Fruit fly (Drosophila melanogaster) Kc167 (cell line): Measurements from ENCODE around the gene CAH5.

Source experiments
- Myc ChIP-seq: fragments of >200 bp; optimal IDR thresholded peaks from 2 replicates; lab custom pipeline; 2017; ENCODE audit warnings: missing external identifiers
- Sin3A ChIP-seq: fragments of >200 bp; optimal IDR thresholded peaks from 2 replicates; lab custom pipeline; 2018; ENCODE audit warnings: missing external identifiers
- h ChIP-seq: fragments of >200 bp; optimal IDR thresholded peaks from 3 replicates; lab custom pipeline; 2018; ENCODE audit warnings: missing external identifiers
- insv ChIP-seq: fragments of >200 bp; optimal IDR thresholded peaks from 3 replicates; lab custom pipeline; 2018; ENCODE audit warnings: missing external identifiers
- psq ChIP-seq: fragments of >200 bp; optimal IDR thresholded peaks from 2 replicates; lab custom pipeline; 2017; ENCODE audit warnings: missing external identifiers
- ttk ChIP-seq: sonication (Bioruptor generic); optimal IDR thresholded peaks from 2 replicates; lab custom pipeline; 2017; ENCODE audit warnings: missing external identifiers

DNA sequence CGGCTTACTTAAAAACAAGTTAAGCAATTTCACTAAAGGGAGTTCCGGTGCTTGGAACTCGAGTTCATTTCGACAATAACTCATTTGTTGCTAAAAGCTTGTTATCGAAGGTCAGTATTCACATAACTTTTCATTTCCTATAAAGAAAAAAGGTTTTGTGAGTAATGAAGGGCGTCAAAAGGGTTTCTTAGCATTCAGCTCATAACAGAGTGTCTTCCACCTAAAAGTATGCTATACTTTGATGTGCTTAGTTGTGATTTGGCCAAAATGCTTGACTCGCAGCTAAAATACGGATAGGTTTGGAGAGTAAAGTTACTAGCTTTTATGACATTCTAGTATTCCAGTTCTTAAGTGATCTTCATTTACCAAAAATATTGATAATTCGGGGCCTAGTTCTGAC, 1.5 kb downstream of the CAH5 start:
- TF ChIP-seq Sin3A: no peak
- TF ChIP-seq psq (lab: Kevin White, UChicago): no peak
- no peak for TF ChIP-seq ttk (lab: Kevin White, UChicago)
- no peak for TF ChIP-seq h (lab: Kevin White, UChicago)
- no peak for TF ChIP-seq Myc (lab: Kevin White, UChicago)
- no peak for TF ChIP-seq insv (lab: Kevin White, UChicago)
